Worm (Caenorhabditis elegans): ENCODE data around the gene F08H9.2.
A peak's percentile ranks its signal among the peaks of the same experiment; 100 is the strongest.

Gene F08H9.2

ce11 chrV:14505745-14506214 lies 45.3 kb downstream of the F08H9.2 start (continued):
- TF ChIP-seq nhr-102 (tag; optimal IDR thresholded peaks at IDR 0.05) (peak; percentile 17), D1046.2 (GFP tag; IDR thresholded peaks at IDR 0.05) (no peak), egl-43 (GFP tag; IDR thresholded peaks at IDR 0.05) (peak; percentile 37; the same call in 1 of the 2 replicates), mes-2 (tag; optimal IDR thresholded peaks at IDR 0.05; ENCODE audit: poor library complexity, severe bottlenecking) (peak; percentile 34), mdl-1 (tag; optimal IDR thresholded peaks at IDR 0.05) (peak; percentile 52 to 56)

- no peak for TF ChIP-seq set-16 (GFP tag; IDR thresholded peaks at IDR 0.05)
- no peak for TF ChIP-seq spr-1 (tag; optimal IDR thresholded peaks at IDR 0.05)
- no peak for TF ChIP-seq F49E8.2 (tag; optimal IDR thresholded peaks at IDR 0.05; ENCODE audit: borderline replicate concordance)
- no peak for TF ChIP-seq nhr-41 (GFP tag; IDR thresholded peaks at IDR 0.05)
- TF ChIP-seq nhr-28 (tag; optimal IDR thresholded peaks at IDR 0.05) = peak; percentile 13
- no peak for TF ChIP-seq lim-7 (GFP tag; IDR thresholded peaks at IDR 0.05)
- no peak for TF ChIP-seq mdl-1 (tag; optimal IDR thresholded peaks at IDR 0.05)
- TF ChIP-seq madf-9 (GFP tag; conservative IDR thresholded peaks at IDR 0.05) = no peak
- TF ChIP-seq aha-1 (tag) = peak; percentile 75
- no peak for TF ChIP-seq hif-1 (tag; optimal IDR thresholded peaks at IDR 0.05)
- no peak for TF ChIP-seq attf-4 (tag; optimal IDR thresholded peaks at IDR 0.05)
- no peak for TF ChIP-seq dmd-6 (GFP tag; IDR thresholded peaks at IDR 0.05)
- TF ChIP-seq mdt-29 (GFP tag; IDR thresholded peaks at IDR 0.05) = no peak
- TF ChIP-seq spr-3 (GFP tag; optimal IDR thresholded peaks at IDR 0.05) = no peak
- no peak for TF ChIP-seq nhr-102 (tag; optimal IDR thresholded peaks at IDR 0.05)
- no peak for TF ChIP-seq unc-130 (GFP tag; optimal IDR thresholded peaks at IDR 0.05)
- peak in 1 of 2 experiments; percentile 40 for TF ChIP-seq unc-62 (GFP tag; optimal IDR thresholded peaks at IDR 0.05 in 1 of 2)
- TF ChIP-seq unc-62 (tag; optimal IDR thresholded peaks at IDR 0.05) = no peak
These were observed 46.5 kb downstream of the F08H9.2 start for ce11 chrV:14506713-14507675.

ce11 chrV:14508005-14508521 lies 47.6 kb downstream of the F08H9.2 start, which contains the start of gene R02D5.1:
Gene R02D5.1, plus strand, starts transcription at chrV:14508249.
- TF ChIP-seq spr-3 (GFP tag; optimal IDR thresholded peaks at IDR 0.05) = no peak
- TF ChIP-seq rbr-2 (tag; optimal IDR thresholded peaks at IDR 0.05) = no peak
- TF ChIP-seq lin-13 (GFP tag; optimal IDR thresholded peaks at IDR 0.05) = no peak
- TF ChIP-seq ama-1 (optimal IDR thresholded peaks at IDR 0.05) = no peak
- no peak for TF ChIP-seq ctbp-1 (GFP tag; IDR thresholded peaks at IDR 0.05)
- TF ChIP-seq mes-2 (tag; optimal IDR thresholded peaks at IDR 0.05; ENCODE audit: poor library complexity, severe bottlenecking) = no peak
- peak; percentile 25 for TF ChIP-seq hlh-11 (tag; optimal IDR thresholded peaks at IDR 0.05)
- TF ChIP-seq nhr-48 (tag; optimal IDR thresholded peaks at IDR 0.05) = peak; percentile 43
- TF ChIP-seq mdl-1 (tag; optimal IDR thresholded peaks at IDR 0.05) = no peak
- no peak for TF ChIP-seq lin-39 (tag; optimal IDR thresholded peaks at IDR 0.05)

- peak in 1 of 2 experiments; percentile 66 for TF ChIP-seq unc-62 (GFP tag; optimal IDR thresholded peaks at IDR 0.05 in 1 of 2)
- TF ChIP-seq unc-62 (tag; optimal IDR thresholded peaks at IDR 0.05) = no peak
- TF ChIP-seq aha-1 (tag) = peak; percentile 68
- TF ChIP-seq duxl-1 (tag; optimal IDR thresholded peaks at IDR 0.05; ENCODE audit: poor library complexity) = no peak
These were observed 48.1 kb downstream of the F08H9.2 start for ce11 chrV:14508556-14508955.
